Worm (Caenorhabditis elegans) whole organism, L4 larva: ENCODE measurements around the gene F15G9.5.
"Not testable (repeated sequence)": the region's sequence is repeated elsewhere in the genome, so short reads cannot be mapped to it uniquely, and the experiment has no call there.

ENCODE experiments used
- D1046.2 ChIP-seq: fragments of 200-800 bp; sonication (Bioruptor generic); IDR thresholded peaks from 2 replicates; pipeline ENCODE4 v1.3.6; 2022; ENCODE audit warnings: missing genetic modification characterization, missing compliant biosample characterization
- F10B5.3 ChIP-seq: sonication (generic microtip); optimal IDR thresholded peaks from 2 replicates; lab custom pipeline; 2016; ENCODE audit warnings: mild to moderate bottlenecking, missing genetic modification characterization, missing compliant biosample characterization
- F26F4.8 ChIP-seq: fragments of 200-800 bp; sonication (Bioruptor generic); conservative IDR thresholded peaks from 2 replicates; pipeline ENCODE4 v1.3.6; 2022; ENCODE audit warnings: missing genetic modification characterization, missing compliant biosample characterization
- F44E2.7 ChIP-seq: fragments of 200-800 bp; sonication (Bioruptor generic); IDR thresholded peaks from 2 replicates; pipeline ENCODE4 v2.1.2; 2022; ENCODE audit warnings: missing genetic modification characterization, missing compliant biosample characterization
- T26A8.4 ChIP-seq: fragments of 200-800 bp; sonication (Bioruptor generic); IDR thresholded peaks from 2 replicates; pipeline ENCODE4 v1.3.6; 2022; ENCODE audit warnings: missing genetic modification characterization, missing compliant biosample characterization
- Y5F2A.4 ChIP-seq: fragments of 200-800 bp; sonication (Bioruptor generic); optimal IDR thresholded peaks from 2 replicates; lab custom pipeline; 2018; ENCODE audit warnings: mild to moderate bottlenecking, missing genetic modification characterization, missing compliant biosample characterization
- ZK337.2 ChIP-seq: fragments of 200-800 bp; sonication (Bioruptor generic); IDR thresholded peaks from 2 replicates; pipeline ENCODE4 v1.3.6; 2022; ENCODE audit warnings: missing genetic modification reagents, missing genetic modification characterization, missing compliant biosample characterization
- ZK546.5 ChIP-seq, 2 experiments: sonication (generic microtip); optimal IDR thresholded peaks; 2 replicates each; lab custom pipeline; 2017; ENCODE audit warnings: missing biosample characterization in 2 of 2, missing genetic modification characterization in 2 of 2
- aha-1 ChIP-seq: fragments of 150-350 bp; peaks from one replicate; lab custom pipeline; 2014; ENCODE audit warnings: missing biosample characterization, missing genetic modification characterization
- aly-2 ChIP-seq: sonication (generic microtip); optimal IDR thresholded peaks from 2 replicates; lab custom pipeline; 2018; ENCODE audit warnings: missing biosample characterization, missing genetic modification characterization
- arid-1 ChIP-seq: fragments of 200-800 bp; sonication (Bioruptor generic); conservative IDR thresholded peaks from 2 replicates; pipeline ENCODE4 v1.3.6; 2022; ENCODE audit warnings: missing genetic modification reagents, missing genetic modification characterization, missing compliant biosample characterization
- ces-1 ChIP-seq: fragments of 150-350 bp; sonication (generic microtip); optimal IDR thresholded peaks from 4 replicates; lab custom pipeline; 2014; ENCODE audit warnings: missing biosample characterization, missing genetic modification reagents, missing genetic modification characterization
- ctbp-1 ChIP-seq: fragments of 200-800 bp; sonication (Bioruptor generic); IDR thresholded peaks from 2 replicates; pipeline ENCODE4 v1.3.6; 2022; ENCODE audit warnings: missing genetic modification reagents, missing genetic modification characterization, missing compliant biosample characterization
- daf-16 ChIP-seq, 3 experiments: sonication (generic microtip); optimal IDR thresholded peaks; 2 replicates each; lab custom pipeline; 2016 to 2017; ENCODE audit warnings: missing genetic modification characterization in 3 of 3, missing genetic modification reagents in 3 of 3, mild to moderate bottlenecking in 2 of 3, missing compliant biosample characterization in 2 of 3, missing biosample characterization in 1 of 3, moderate library complexity in 1 of 3
- dmd-8 ChIP-seq: fragments of 200-800 bp; sonication (Bioruptor generic); IDR thresholded peaks from 2 replicates; pipeline ENCODE4 v1.3.6; 2022; ENCODE audit warnings: missing genetic modification characterization, missing compliant biosample characterization
- dpl-1 ChIP-seq: fragments of 150-350 bp; optimal IDR thresholded peaks from 2 replicates; lab custom pipeline; 2014; ENCODE audit warnings: missing biosample characterization, missing genetic modification reagents, missing genetic modification characterization
- gei-8 ChIP-seq: fragments of 200-800 bp; sonication (Bioruptor generic); optimal IDR thresholded peaks from 2 replicates; lab custom pipeline; 2018; ENCODE audit warnings: mild to moderate bottlenecking, missing genetic modification characterization, missing compliant biosample characterization
- hif-1 ChIP-seq, 2 experiments: sonication (generic microtip); optimal IDR thresholded peaks; 2 replicates each; lab custom pipeline; 2016 to 2017; ENCODE audit warnings: missing compliant biosample characterization in 2 of 2, missing genetic modification characterization in 2 of 2, missing genetic modification reagents in 2 of 2, missing genotype in 2 of 2, mild to moderate bottlenecking in 1 of 2
- hlh-11 ChIP-seq: fragments of 200-800 bp; sonication (Bioruptor generic); optimal IDR thresholded peaks from 2 replicates; lab custom pipeline; 2018; ENCODE audit warnings: mild to moderate bottlenecking, missing genetic modification characterization, missing compliant biosample characterization
- hlh-30 ChIP-seq: sonication (generic microtip); optimal IDR thresholded peaks from 2 replicates; lab custom pipeline; 2017; ENCODE audit warnings: antibody characterized with exemption, mild to moderate bottlenecking, missing genetic modification characterization, missing compliant biosample characterization; ENCODE audit not compliant: insufficient read depth
- lir-3 ChIP-seq: sonication (generic microtip); optimal IDR thresholded peaks from 2 replicates; lab custom pipeline; 2016; ENCODE audit warnings: mild to moderate bottlenecking, missing genetic modification characterization, missing compliant biosample characterization
- lsy-2 ChIP-seq, 2 experiments: fragments of 150-350 bp in 1 of 2; sonication (generic microtip) in 1 of 2; optimal IDR thresholded peaks; 2 replicates each; lab custom pipeline; 2014 to 2017; ENCODE audit warnings: missing biosample characterization in 2 of 2, missing genetic modification characterization in 2 of 2
- mdt-29 ChIP-seq: fragments of 200-800 bp; sonication (Bioruptor generic); IDR thresholded peaks from 2 replicates; pipeline ENCODE4 v1.3.6; 2022; ENCODE audit warnings: missing genetic modification reagents, missing genetic modification characterization, missing compliant biosample characterization
- mes-2 ChIP-seq: sonication (generic microtip); optimal IDR thresholded peaks from 2 replicates; lab custom pipeline; 2016; ENCODE audit warnings: missing genotype, mild to moderate bottlenecking, missing genetic modification characterization, missing compliant biosample characterization; ENCODE audit not compliant: poor library complexity, severe bottlenecking
- nhr-102 ChIP-seq: sonication (generic microtip); optimal IDR thresholded peaks from 2 replicates; lab custom pipeline; 2016; ENCODE audit warnings: mild to moderate bottlenecking, missing genetic modification characterization, moderate library complexity, missing compliant biosample characterization
- nhr-111 ChIP-seq: fragments of 200-800 bp; sonication (Bioruptor generic); optimal IDR thresholded peaks from 2 replicates; lab custom pipeline; 2018; ENCODE audit warnings: mild to moderate bottlenecking, missing genetic modification characterization, missing compliant biosample characterization
- nhr-48 ChIP-seq: sonication (generic microtip); optimal IDR thresholded peaks from 2 replicates; lab custom pipeline; 2016; ENCODE audit warnings: mild to moderate bottlenecking, missing genetic modification characterization, missing compliant biosample characterization
- nhr-77 ChIP-seq: fragments of 150-350 bp; optimal IDR thresholded peaks from 2 replicates; lab custom pipeline; 2014; ENCODE audit warnings: missing biosample characterization, missing genetic modification characterization
- pha-4 ChIP-seq, 2 experiments: fragments of 150-350 bp in 1 of 2; fragments of 200-800 bp in 1 of 2; sonication (Bioruptor generic) in 1 of 2; IDR thresholded peaks in 1 of 2; optimal IDR thresholded peaks in 1 of 2; 2 replicates each; pipeline versions ENCODE4 v1.3.6 to Lab custom; 2014 to 2022; ENCODE audit warnings: missing genetic modification characterization in 2 of 2, missing genetic modification reagents in 2 of 2, missing biosample characterization in 1 of 2, missing compliant biosample characterization in 1 of 2
- php-3 ChIP-seq: fragments of 200-800 bp; sonication (Bioruptor generic); IDR thresholded peaks from 2 replicates; pipeline ENCODE4 v1.3.6; 2022; ENCODE audit warnings: missing genetic modification reagents, missing genetic modification characterization, missing compliant biosample characterization
- saeg-2 ChIP-seq: fragments of 200-800 bp; sonication (Bioruptor generic); IDR thresholded peaks from 2 replicates; pipeline ENCODE4 v1.3.6; 2022; ENCODE audit warnings: missing genetic modification reagents, missing genetic modification characterization, missing compliant biosample characterization
- sdz-12 ChIP-seq: fragments of 200-800 bp; sonication (Bioruptor generic); optimal IDR thresholded peaks from 2 replicates; lab custom pipeline; 2018; ENCODE audit warnings: mild to moderate bottlenecking, missing genetic modification characterization, missing compliant biosample characterization
- set-16 ChIP-seq: fragments of 200-800 bp; sonication (Bioruptor generic); IDR thresholded peaks from 2 replicates; pipeline ENCODE4 v1.3.6; 2022; ENCODE audit warnings: missing genetic modification reagents, missing genetic modification characterization, missing compliant biosample characterization
- skn-1 ChIP-seq: fragments of 150-350 bp; optimal IDR thresholded peaks from 2 replicates; lab custom pipeline; 2014; ENCODE audit warnings: missing biosample characterization, missing genetic modification characterization
- spr-3 ChIP-seq: fragments of 200-800 bp; sonication (Bioruptor generic); optimal IDR thresholded peaks from 2 replicates; lab custom pipeline; 2018; ENCODE audit warnings: mild to moderate bottlenecking, missing genetic modification characterization, missing compliant biosample characterization
- tag-97 ChIP-seq: fragments of 200-800 bp; sonication (Bioruptor generic); IDR thresholded peaks from 2 replicates; pipeline ENCODE4 v1.3.6; 2022; ENCODE audit warnings: missing genetic modification characterization, missing compliant biosample characterization
- tra-1 ChIP-seq: fragments of 200-800 bp; sonication (Bioruptor generic); IDR thresholded peaks from 2 replicates; pipeline ENCODE4 v1.3.6; 2022; ENCODE audit warnings: missing genetic modification reagents, missing genetic modification characterization, missing compliant biosample characterization
- unc-62 ChIP-seq, 3 experiments: fragments of 150-350 bp in 1 of 3; sonication (generic microtip); optimal IDR thresholded peaks in 2 of 3; peaks in 1 of 3; 1 replicate in 1 of 3; 2 replicates in 2 of 3; lab custom pipeline; 2014 to 2017; ENCODE audit warnings: missing biosample characterization in 3 of 3, missing genetic modification characterization in 3 of 3, missing genetic modification reagents in 3 of 3, missing genotype in 1 of 3
- zfp-2 ChIP-seq: sonication (generic microtip); optimal IDR thresholded peaks from 2 replicates; lab custom pipeline; 2016; ENCODE audit warnings: mild to moderate bottlenecking, missing genetic modification characterization, missing compliant biosample characterization
- zip-2 ChIP-seq: fragments of 150-350 bp; optimal IDR thresholded peaks from 2 replicates; lab custom pipeline; 2014; ENCODE audit warnings: missing biosample characterization, missing genetic modification characterization
- ztf-11 ChIP-seq: fragments of 150-350 bp; optimal IDR thresholded peaks from 2 replicates; lab custom pipeline; 2014; ENCODE audit warnings: missing biosample characterization, missing genetic modification characterization

The F15G9.5 gene

ce11 chrX:9763903-9764302 is 26.2 kb upstream of the F15G9.5 start:
- TF ChIP-seq hlh-30 (tag; lab: Kevin White, UChicago) (peak; percentile 36), nhr-48 (tag; lab: Kevin White, UChicago) (no peak)

DNA sequence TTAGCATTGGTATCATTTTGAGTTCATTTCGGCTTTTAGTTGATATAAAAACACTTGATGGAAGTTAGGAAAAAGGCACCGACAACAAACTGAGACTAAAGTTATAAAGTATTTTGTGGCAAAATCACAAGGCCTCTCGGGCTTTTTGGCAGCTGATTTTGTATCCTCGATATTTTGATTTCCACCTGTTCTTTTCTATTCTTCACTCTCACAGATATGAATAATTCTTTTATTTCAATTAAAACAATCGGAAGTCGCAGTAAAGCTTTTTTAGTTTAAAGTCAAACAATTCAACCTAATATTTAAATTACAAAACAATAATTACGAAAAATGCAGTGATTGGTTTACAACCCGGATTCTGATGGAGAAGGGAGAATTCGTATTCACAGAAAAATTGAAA is 23.6 kb upstream of the F15G9.5 start, which contains the start of gene T09B9.3:
T09B9.3 (minus strand) TSS at position 101 of the 400 bp plus-strand sequence.
- no peak for TF ChIP-seq T26A8.4 (GFP tag; lab: Robert Waterston, UW)
- TF ChIP-seq ZK546.5 (tag; optimal IDR thresholded peaks at IDR 0.05; lab: Kevin White, UChicago), result no peak
- TF ChIP-seq tag-97 (GFP tag; lab: Robert Waterston, UW), result no peak
- no peak for TF ChIP-seq lsy-2 (tag; optimal IDR thresholded peaks at IDR 0.05; lab: Kevin White, UChicago)
- no peak for TF ChIP-seq F44E2.7 (GFP tag; lab: Robert Waterston, UW)
- TF ChIP-seq ZK337.2 (GFP tag; lab: Robert Waterston, UW), result no peak
- no peak for TF ChIP-seq skn-1 (tag; lab: Kevin White, UChicago)
- no peak for TF ChIP-seq lir-3 (tag; lab: Kevin White, UChicago)
- TF ChIP-seq arid-1 (GFP tag; lab: Robert Waterston, UW), result no peak
- TF ChIP-seq aly-2 (tag; lab: Kevin White, UChicago), result no peak

- no peak for TF ChIP-seq ZK546.5 (tag; optimal IDR thresholded peaks at IDR 0.05; lab: Kevin White, UChicago)
- no peak for TF ChIP-seq zfp-2
- no peak for TF ChIP-seq hlh-11 (tag; lab: Kevin White, UChicago)
- TF ChIP-seq T26A8.4 (GFP tag; lab: Robert Waterston, UW), result no peak
- TF ChIP-seq ztf-11 (tag; lab: Kevin White, UChicago), result no peak
- no peak for TF ChIP-seq ces-1
- TF ChIP-seq mes-2 (tag; lab: Kevin White, UChicago), result no peak
Observed at ce11 chrX:9756971-9757370, 19.3 kb upstream of the F15G9.5 start, which contains the start of gene T09B9.1. T09B9.1 (plus strand) TSS chrX:9757271.

DNA sequence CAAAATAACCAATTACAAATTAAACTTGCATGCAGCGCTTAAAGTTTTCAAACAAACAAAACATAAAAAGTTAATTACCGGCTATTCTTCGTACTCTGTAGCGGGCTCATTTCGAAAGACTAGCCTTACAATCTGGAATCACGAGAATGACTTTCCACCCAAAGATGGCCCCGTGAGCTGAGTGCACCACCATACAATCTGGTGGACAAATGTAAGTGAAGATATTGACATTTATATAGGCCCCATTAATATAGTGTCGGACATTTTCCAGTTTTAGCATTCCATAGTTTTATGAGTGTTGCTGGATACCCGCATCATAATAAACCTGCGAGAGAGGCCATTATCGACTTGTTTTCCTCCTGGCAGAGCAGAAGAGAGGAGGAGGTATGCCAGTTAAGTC is 16.8 kb upstream of the F15G9.5 start:
- TF ChIP-seq aha-1 (tag; lab: Kevin White, UChicago) (peak; percentile 50), saeg-2 (GFP tag; lab: Robert Waterston, UW) (no peak)

- TF ChIP-seq nhr-111 (peak; percentile 96), dpl-1 (GFP tag; lab: Kevin White, UChicago) (peak; percentile 19), pha-4 (GFP tag; IDR thresholded peaks at IDR 0.05; lab: Robert Waterston, UW) (peak; percentile 98), set-16 (GFP tag; lab: Robert Waterston, UW) (peak; percentile 70), hif-1 (tag; optimal IDR thresholded peaks at IDR 0.05; lab: Kevin White, UChicago) (peak; percentile 72 to 80), F44E2.7 (GFP tag; lab: Robert Waterston, UW) (peak; percentile 98), lir-3 (tag; lab: Kevin White, UChicago) (peak; percentile 92), unc-62 (GFP tag; optimal IDR thresholded peaks at IDR 0.05 in 1 of 2; lab: Kevin White, UChicago) (peak in 1 of 2 experiments; percentile 96), php-3 (GFP tag; lab: Robert Waterston, UW) (peak; percentile 95), zip-2 (tag; lab: Kevin White, UChicago) (peak; percentile 68), nhr-102 (peak; percentile 92), Y5F2A.4 (GFP tag; lab: Kevin White, UChicago) (peak; percentile 93), gei-8 (GFP tag; lab: Kevin White, UChicago) (peak; percentile 91), F26F4.8 (GFP tag; lab: Robert Waterston, UW) (peak; percentile 99), F10B5.3 (peak; percentile 89), daf-16 (GFP tag; optimal IDR thresholded peaks at IDR 0.05; lab: Kevin White, UChicago) (peak; percentile 78 to 95), daf-16 (tag; optimal IDR thresholded peaks at IDR 0.05; lab: Kevin White, UChicago) (peak; percentile 77), sdz-12 (GFP tag; lab: Kevin White, UChicago) (peak; percentile 96), mdt-29 (GFP tag; lab: Robert Waterston, UW) (peak; percentile 93), D1046.2 (GFP tag; lab: Robert Waterston, UW) (peak; percentile 96), ctbp-1 (GFP tag; lab: Robert Waterston, UW) (peak; percentile 98), spr-3 (GFP tag; lab: Kevin White, UChicago) (peak; percentile 93), nhr-77 (tag; lab: Kevin White, UChicago) (peak; percentile 42), mes-2 (tag; lab: Kevin White, UChicago) (peak; percentile 87), dmd-8 (peak; percentile 99), tra-1 (peak; percentile 98)
- not testable (repeated sequence) for TF ChIP-seq pha-4, unc-62 (tag; optimal IDR thresholded peaks at IDR 0.05; lab: Kevin White, UChicago)
Observed at ce11 chrX:9743513-9743914, 5.8 kb upstream of the F15G9.5 start.
